Worm (Caenorhabditis elegans): ENCODE measurements around the gene F40F12.9.

F40F12.9 gene

DNA sequence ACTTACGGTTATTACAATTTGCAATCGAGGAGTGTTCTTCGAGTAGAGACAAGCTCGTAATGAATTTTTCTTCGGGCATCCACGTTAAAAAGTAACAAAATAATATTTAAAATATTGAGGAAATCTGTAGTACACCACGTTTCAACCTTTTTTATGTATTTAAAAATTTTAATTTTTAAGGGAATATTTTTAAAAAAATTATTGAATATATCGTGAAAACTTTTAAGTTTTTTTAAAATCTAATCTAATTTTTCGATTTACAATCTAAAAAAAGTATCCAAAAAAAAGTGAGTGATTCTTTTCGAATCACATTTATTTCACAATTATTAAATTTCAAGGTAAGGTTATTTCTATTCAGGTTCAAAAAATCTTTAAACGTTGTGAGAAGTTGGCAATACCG is 33.6 kb downstream of the F40F12.9 start, which contains the start of gene gln-2:
TSS of gene gln-2 (minus strand) at position 101 of the 400 bp plus-strand sequence.
- TF ChIP-seq zip-8 (tag; optimal IDR thresholded peaks at IDR 0.05) (no peak), lin-13 (tag; optimal IDR thresholded peaks at IDR 0.05) (no peak), cnd-1 (tag; optimal IDR thresholded peaks at IDR 0.05) (no peak), nhr-2 (tag; optimal IDR thresholded peaks at IDR 0.05) (no peak), flh-1 (GFP tag; optimal IDR thresholded peaks at IDR 0.05) (no peak), lin-32 (GFP tag; optimal IDR thresholded peaks at IDR 0.05) (no peak), sem-2 (GFP tag; optimal IDR thresholded peaks at IDR 0.05) (no peak), drap-1 (GFP tag; optimal IDR thresholded peaks at IDR 0.05) (no peak), mab-5 (tag; optimal IDR thresholded peaks at IDR 0.05) (no peak)

DNA sequence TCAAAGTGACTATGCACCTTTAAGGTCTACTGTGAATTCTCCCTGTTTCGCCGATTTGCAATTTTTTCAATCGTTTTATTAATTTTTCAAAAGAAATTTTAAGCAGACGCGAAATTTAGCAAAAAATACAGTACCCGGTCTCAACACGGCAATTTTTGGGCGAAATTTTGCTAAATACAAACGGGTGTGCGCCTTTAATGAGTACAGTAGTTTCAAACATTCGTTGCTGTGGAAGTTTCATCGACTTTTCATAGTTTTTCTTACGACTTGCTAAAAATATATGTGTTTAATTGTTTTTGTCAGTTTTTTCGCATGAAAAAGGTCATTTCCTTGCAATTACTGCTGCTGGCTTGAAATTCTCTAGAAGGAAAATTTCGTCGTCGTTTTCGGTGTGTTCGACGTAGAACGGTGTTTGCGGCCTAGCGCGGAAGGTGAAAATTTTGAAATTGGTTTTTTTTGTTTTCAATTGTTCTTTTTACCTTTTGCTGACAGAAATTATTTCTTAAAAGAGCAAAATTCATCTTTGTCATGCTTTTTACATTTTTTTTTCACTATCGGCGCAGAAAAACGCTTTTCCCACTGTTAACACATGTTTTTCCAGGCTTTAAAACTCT is 35.8 kb downstream of the F40F12.9 start, which contains the start of gene K03H1.7:
TSS of gene K03H1.7 (plus strand) at position 600 of the 614 bp plus-strand sequence.
- no peak for TF ChIP-seq elt-3 (tag; optimal IDR thresholded peaks at IDR 0.05)
- no peak for TF ChIP-seq elt-1 (tag; optimal IDR thresholded peaks at IDR 0.05; ENCODE audit: borderline replicate concordance, insufficient read depth)
- TF ChIP-seq tbx-8 (GFP tag; optimal IDR thresholded peaks at IDR 0.05), result no peak
- no peak for TF ChIP-seq nhr-28 (tag; optimal IDR thresholded peaks at IDR 0.05)
- TF ChIP-seq blmp-1 (tag; optimal IDR thresholded peaks at IDR 0.05), result no peak
- TF ChIP-seq ces-1 (GFP tag; optimal IDR thresholded peaks at IDR 0.05), result no peak
- no peak for TF ChIP-seq ceh-39 (tag; optimal IDR thresholded peaks at IDR 0.05)
- TF ChIP-seq unc-39 (tag; optimal IDR thresholded peaks at IDR 0.05), result no peak

DNA sequence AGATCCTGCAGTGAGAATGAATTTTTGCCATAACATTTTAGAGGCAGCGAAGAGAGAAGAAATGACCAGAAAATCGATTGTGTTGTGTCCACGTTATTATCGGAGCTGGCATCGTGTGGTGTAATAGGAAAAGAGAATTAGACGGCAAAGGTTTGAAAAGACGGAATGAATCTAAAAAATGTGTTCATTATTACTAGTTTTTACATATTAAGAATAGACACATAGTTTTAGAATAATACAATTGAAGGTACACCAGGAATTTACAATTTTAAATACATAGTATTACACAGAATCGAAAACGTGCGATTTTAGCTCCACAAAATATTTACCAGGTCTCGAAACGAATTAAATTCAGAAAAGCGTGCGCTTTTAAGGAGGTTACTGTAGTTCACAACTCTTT is 39.1 kb downstream of the F40F12.9 start, which contains the start of gene K03H1.13:
TSS of gene K03H1.13 (minus strand) at position 101 of the 400 bp plus-strand sequence.
- TF ChIP-seq flh-1 (GFP tag; optimal IDR thresholded peaks at IDR 0.05) (no peak), ceh-39 (tag; optimal IDR thresholded peaks at IDR 0.05) (peak; percentile 21)

DNA sequence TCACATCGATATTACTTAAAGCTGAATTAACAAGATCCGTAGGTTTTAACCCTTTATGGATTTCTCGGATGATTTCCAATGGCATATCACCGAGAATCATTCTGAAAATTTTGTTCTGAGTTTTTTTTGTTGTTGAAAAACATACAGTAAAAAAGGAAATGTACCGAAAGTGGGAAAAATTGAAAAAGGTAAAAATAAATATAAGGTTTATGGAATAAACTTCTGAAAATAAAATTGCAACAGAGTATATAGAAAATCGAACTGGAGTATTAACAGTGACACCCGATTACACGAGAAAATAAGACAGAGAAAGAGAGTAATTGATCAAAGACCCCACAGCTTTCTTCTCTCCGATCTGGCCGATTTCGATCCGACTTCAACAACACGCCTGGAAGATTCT is 40.7 kb downstream of the F40F12.9 start, which contains the start of gene K03H1.11:
TSS of gene K03H1.11 (minus strand) at position 101 of the 400 bp plus-strand sequence.
- no peak for TF ChIP-seq flh-1 (GFP tag; optimal IDR thresholded peaks at IDR 0.05)

DNA sequence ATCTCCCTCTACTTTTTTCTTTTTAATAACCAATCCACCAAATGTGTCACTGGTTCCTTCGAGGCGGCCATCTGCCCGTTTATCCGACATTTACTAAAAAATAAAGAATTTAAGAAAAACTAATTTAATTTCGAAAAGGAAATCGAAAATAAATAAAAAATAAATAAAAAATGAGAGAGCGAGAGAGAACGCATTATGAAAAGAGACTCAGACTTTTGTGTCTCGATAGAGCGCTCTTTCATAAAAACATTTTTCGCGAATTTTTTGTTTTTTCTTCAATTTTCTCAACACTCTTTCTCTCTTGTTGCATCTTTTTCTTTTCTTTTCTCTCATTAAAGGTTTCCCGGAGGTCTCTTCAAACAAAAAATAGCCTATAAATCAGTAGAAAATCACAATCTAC is 45.0 kb downstream of the F40F12.9 start, which contains the start of gene mog-1:
TSS of gene mog-1 (minus strand) at position 93 of the 400 bp plus-strand sequence.
- peak; percentile 36 for TF ChIP-seq lsy-2 (tag; optimal IDR thresholded peaks at IDR 0.05)
- no peak for TF ChIP-seq zip-8 (tag; optimal IDR thresholded peaks at IDR 0.05)
- TF ChIP-seq mab-5 (tag; optimal IDR thresholded peaks at IDR 0.05), result no peak
- TF ChIP-seq elt-1 (tag; optimal IDR thresholded peaks at IDR 0.05; ENCODE audit: borderline replicate concordance, insufficient read depth), result no peak
- peak; percentile 50 for TF ChIP-seq ces-1 (GFP tag; optimal IDR thresholded peaks at IDR 0.05)

DNA sequence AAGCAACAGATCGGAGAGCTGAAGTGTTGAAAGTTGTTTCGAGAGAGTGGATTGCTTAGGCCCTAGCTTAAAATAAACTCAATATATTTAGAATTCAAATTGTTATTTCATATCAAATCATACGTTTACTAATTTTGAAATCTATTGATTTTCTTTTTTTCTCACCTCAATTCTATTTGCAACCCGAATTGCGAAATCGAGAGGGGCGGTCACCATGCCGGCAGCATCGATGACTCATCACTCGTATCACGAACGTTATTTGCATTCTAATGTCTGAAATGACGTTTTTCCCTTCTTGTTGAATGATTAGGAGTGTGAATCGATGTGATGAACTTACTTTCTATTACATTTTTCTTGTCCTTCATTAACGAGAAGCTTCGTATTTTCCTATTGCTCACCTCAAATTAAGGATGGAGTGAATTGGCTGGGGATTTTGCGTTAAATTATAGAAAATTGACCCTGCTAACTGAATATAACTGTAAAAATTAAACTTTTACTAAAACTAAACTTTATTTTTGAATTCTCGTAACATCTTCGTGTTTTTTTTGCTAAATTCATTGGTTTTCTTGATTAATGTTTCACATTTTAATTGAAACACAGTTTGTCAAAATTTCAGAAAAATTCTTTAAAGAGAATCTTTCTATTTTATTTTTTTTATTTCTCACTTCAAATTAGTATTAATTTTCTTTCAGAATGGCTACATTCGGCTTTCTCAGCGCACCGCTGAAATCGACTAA is 45.7 kb downstream of the F40F12.9 start, which contains the start of gene alx-1:
TSS of gene alx-1 (plus strand) at position 687 of the 737 bp plus-strand sequence.
- TF ChIP-seq sptf-1 (tag; optimal IDR thresholded peaks at IDR 0.05), result no peak
- TF ChIP-seq mep-1 (tag; optimal IDR thresholded peaks at IDR 0.05), result no peak
- no peak for TF ChIP-seq elt-3 (tag; optimal IDR thresholded peaks at IDR 0.05)
- TF ChIP-seq sem-2 (GFP tag; optimal IDR thresholded peaks at IDR 0.05), result no peak
- no peak for TF ChIP-seq ceh-39 (tag; optimal IDR thresholded peaks at IDR 0.05)
- no peak for TF ChIP-seq unc-62 (GFP tag; optimal IDR thresholded peaks at IDR 0.05)
- no peak for TF ChIP-seq tbx-8 (GFP tag; optimal IDR thresholded peaks at IDR 0.05)
- no peak for TF ChIP-seq zip-8 (tag; optimal IDR thresholded peaks at IDR 0.05)
- TF ChIP-seq mab-5 (tag; optimal IDR thresholded peaks at IDR 0.05), result no peak
- no peak for TF ChIP-seq hlh-1 (tag; optimal IDR thresholded peaks at IDR 0.05)
- TF ChIP-seq bed-3 (GFP tag; optimal IDR thresholded peaks at IDR 0.05), result no peak
- no peak for TF ChIP-seq ceh-43 (GFP tag; optimal IDR thresholded peaks at IDR 0.05)
